Worm (Caenorhabditis elegans): ENCODE data around the gene fbxa-77.

- TF ChIP-seq him-1 (tag; optimal IDR thresholded peaks at IDR 0.05): no peak
- no peak for TF ChIP-seq D2030.7 (GFP tag; IDR thresholded peaks at IDR 0.05)
- TF ChIP-seq snpc-3.4 (tag; optimal IDR thresholded peaks at IDR 0.05): no peak
- no peak for TF ChIP-seq bed-1 (GFP tag; IDR thresholded peaks at IDR 0.05)
- no peak for TF ChIP-seq ZK185.1 (tag; optimal IDR thresholded peaks at IDR 0.05; ENCODE audit: poor library complexity, severe bottlenecking)
- no peak for TF ChIP-seq F22D6.2 (tag; optimal IDR thresholded peaks at IDR 0.05)
- TF ChIP-seq lin-35 (GFP tag; optimal IDR thresholded peaks at IDR 0.05): no peak
- no peak for TF ChIP-seq attf-6 (GFP tag; IDR thresholded peaks at IDR 0.05)
- TF ChIP-seq sdz-38 (tag; optimal IDR thresholded peaks at IDR 0.05): no peak
- no peak for TF ChIP-seq ama-1 (optimal IDR thresholded peaks at IDR 0.05)
- no peak for TF ChIP-seq ama-1 (GFP tag; optimal IDR thresholded peaks at IDR 0.05)
- no peak for TF ChIP-seq ekl-4 (GFP tag; IDR thresholded peaks at IDR 0.05)
- TF ChIP-seq unc-130 (GFP tag; optimal IDR thresholded peaks at IDR 0.05): no peak
- TF ChIP-seq hlh-12 (tag; optimal IDR thresholded peaks at IDR 0.05): no peak
Measured at ce11 chrIII:1206331-1206730, 42.9 kb upstream of the fbxa-77 start.

All from whole organism, young adult.